Fruit fly (Drosophila melanogaster): Measurements from ENCODE around the gene Gpdh1.

DNA sequence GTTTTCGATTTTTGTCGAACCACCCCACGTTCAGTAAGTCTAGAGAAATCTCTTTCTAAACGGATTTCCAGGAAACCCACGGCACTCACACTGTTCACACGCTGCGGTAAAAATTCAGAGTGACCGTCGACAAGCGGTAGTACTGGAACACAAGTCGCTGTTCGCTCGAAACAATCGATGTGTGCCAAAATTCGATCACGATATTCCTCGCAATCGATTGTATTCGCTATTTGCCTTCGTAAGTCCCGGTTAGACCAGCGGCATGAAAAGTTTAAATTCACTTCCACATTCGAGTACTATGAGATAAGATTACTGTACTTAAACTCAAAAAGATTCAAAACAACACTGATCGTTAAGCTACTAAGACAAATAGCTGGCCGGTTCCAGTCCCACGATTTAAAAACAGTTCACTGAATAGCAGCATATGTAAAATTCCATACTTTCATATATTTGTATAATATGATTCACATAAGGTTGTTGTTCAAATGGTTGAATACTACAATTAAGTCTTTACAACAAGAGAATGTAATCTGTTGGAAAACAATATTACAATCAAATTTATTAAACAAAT lies 37.5 kb downstream of the Gpdh1 start, which contains the start of gene chic:
- TF ChIP-seq pan (optimal IDR thresholded peaks at IDR 0.05), result no peak
- TF ChIP-seq Dll (optimal IDR thresholded peaks at IDR 0.05), result no peak
- TF ChIP-seq EcR (GFP tag; optimal IDR thresholded peaks at IDR 0.05), result no peak
- TF ChIP-seq psq (optimal IDR thresholded peaks at IDR 0.05), result no peak
